Worm (Caenorhabditis elegans) whole organism, young adult: ENCODE measurements around the gene lys-3.
A peak's percentile ranks its signal among the peaks of the same experiment; 100 is the strongest.

Experiments used
- B0019.2 ChIP-seq: fragments of 200-800 bp; sonication (Bioruptor generic); conservative IDR thresholded peaks from 2 replicates; pipeline ENCODE4 v1.3.6; 2022; ENCODE audit warnings: missing genetic modification reagents, missing genetic modification characterization, missing compliant biosample characterization
- B0336.3 ChIP-seq: fragments of 200-800 bp; sonication (Bioruptor generic); IDR thresholded peaks from 2 replicates; pipeline ENCODE4 v1.3.6; 2022; ENCODE audit warnings: missing genetic modification characterization, missing compliant biosample characterization
- D2030.7 ChIP-seq: fragments of 200-800 bp; sonication (Bioruptor generic); IDR thresholded peaks from 2 replicates; pipeline ENCODE4 v1.3.6; 2022; ENCODE audit warnings: missing genetic modification reagents, missing genetic modification characterization, missing compliant biosample characterization
- ZK185.1 ChIP-seq: sonication (generic microtip); optimal IDR thresholded peaks from 2 replicates; lab custom pipeline; 2016; ENCODE audit warnings: mild to moderate bottlenecking, missing genetic modification characterization, missing compliant biosample characterization; ENCODE audit not compliant: poor library complexity, severe bottlenecking
- akir-1 ChIP-seq: fragments of 200-800 bp; sonication (Bioruptor generic); optimal IDR thresholded peaks from 2 replicates; lab custom pipeline; 2018; ENCODE audit warnings: mild to moderate bottlenecking, missing genetic modification characterization, moderate library complexity, missing compliant biosample characterization
- ama-1 ChIP-seq, 3 experiments: fragments of 150-350 bp in 1 of 3; sonication (generic microtip) in 2 of 3; optimal IDR thresholded peaks; 2 replicates each; lab custom pipeline; 2014 to 2018; ENCODE audit warnings: missing biosample characterization in 2 of 3, missing genetic modification characterization in 2 of 3, missing genetic modification reagents in 2 of 3
- aptf-3 ChIP-seq: fragments of 200-800 bp; sonication (Bioruptor generic); IDR thresholded peaks from 2 replicates; pipeline ENCODE4 v1.3.6; 2022; ENCODE audit warnings: missing genetic modification characterization, missing compliant biosample characterization
- bed-1 ChIP-seq: fragments of 200-800 bp; sonication (Bioruptor generic); IDR thresholded peaks from 2 replicates; pipeline ENCODE4 v1.3.6; 2022; ENCODE audit warnings: missing genetic modification reagents, missing genetic modification characterization, missing compliant biosample characterization
- bed-2 ChIP-seq: fragments of 200-800 bp; sonication (Bioruptor generic); IDR thresholded peaks from 2 replicates; pipeline ENCODE4 v1.3.6; 2022; ENCODE audit warnings: missing genetic modification reagents, missing genetic modification characterization, missing compliant biosample characterization
- cebp-1 ChIP-seq, 2 experiments: fragments of 200-800 bp in 1 of 2; sonication (Bioruptor generic) in 1 of 2; sonication (generic microtip) in 1 of 2; IDR thresholded peaks in 1 of 2; optimal IDR thresholded peaks in 1 of 2; 2 replicates each; pipeline versions ENCODE4 v1.3.6 to Lab custom; 2017 to 2022; ENCODE audit warnings: missing compliant biosample characterization in 2 of 2, missing genetic modification characterization in 2 of 2, mild to moderate bottlenecking in 1 of 2, missing genetic modification reagents in 1 of 2, moderate library complexity in 1 of 2
- ceh-27 ChIP-seq: fragments of 200-800 bp; sonication (Bioruptor generic); optimal IDR thresholded peaks from 2 replicates; lab custom pipeline; 2018; ENCODE audit warnings: mild to moderate bottlenecking, missing genetic modification characterization, moderate library complexity, missing compliant biosample characterization
- chd-7 ChIP-seq: sonication (generic microtip); optimal IDR thresholded peaks from 2 replicates; lab custom pipeline; 2016; ENCODE audit warnings: mild to moderate bottlenecking, missing genetic modification characterization, moderate library complexity, missing compliant biosample characterization
- egl-18 ChIP-seq: fragments of 200-800 bp; sonication (Bioruptor generic); IDR thresholded peaks from 2 replicates; pipeline ENCODE4 v1.3.6; 2022; ENCODE audit warnings: missing genetic modification reagents, missing genetic modification characterization, missing compliant biosample characterization
- egl-44 ChIP-seq: fragments of 200-800 bp; sonication (Bioruptor generic); IDR thresholded peaks from 2 replicates; pipeline ENCODE4 v1.3.6; 2022; ENCODE audit warnings: missing genetic modification reagents, missing genetic modification characterization, missing compliant biosample characterization
- ekl-4 ChIP-seq: fragments of 200-800 bp; sonication (Bioruptor generic); IDR thresholded peaks from 2 replicates; pipeline ENCODE4 v1.3.6; 2022; ENCODE audit warnings: missing genetic modification reagents, missing genetic modification characterization, missing compliant biosample characterization
- gei-17 ChIP-seq: fragments of 200-800 bp; sonication (Bioruptor generic); optimal IDR thresholded peaks from 2 replicates; lab custom pipeline; 2018; ENCODE audit warnings: mild to moderate bottlenecking, missing genetic modification characterization, missing compliant biosample characterization
- hlh-26 ChIP-seq: fragments of 200-800 bp; sonication (Bioruptor generic); conservative IDR thresholded peaks from 2 replicates; pipeline ENCODE4 v1.3.6; 2022; ENCODE audit warnings: missing genetic modification reagents, missing genetic modification characterization, missing compliant biosample characterization
- lin-54 ChIP-seq: fragments of 200-800 bp; sonication (Bioruptor generic); optimal IDR thresholded peaks from 2 replicates; lab custom pipeline; 2018; ENCODE audit warnings: mild to moderate bottlenecking, missing genetic modification characterization, missing compliant biosample characterization
- madf-10 ChIP-seq: sonication (generic microtip); optimal IDR thresholded peaks from 2 replicates; lab custom pipeline; 2016; ENCODE audit warnings: mild to moderate bottlenecking, missing genetic modification characterization, missing compliant biosample characterization
- nfya-2 ChIP-seq: fragments of 200-800 bp; sonication (Bioruptor generic); IDR thresholded peaks from 2 replicates; pipeline ENCODE4 v1.3.6; 2022; ENCODE audit warnings: missing genetic modification reagents, missing genetic modification characterization, missing compliant biosample characterization
- nhr-80 ChIP-seq: sonication (generic microtip); optimal IDR thresholded peaks from 2 replicates; lab custom pipeline; 2016; ENCODE audit warnings: missing genetic modification characterization, missing compliant biosample characterization
- rcor-1 ChIP-seq: fragments of 200-800 bp; sonication (Bioruptor generic); IDR thresholded peaks from 2 replicates; pipeline ENCODE4 v1.3.6; 2022; ENCODE audit warnings: missing genetic modification reagents, missing genetic modification characterization, missing compliant biosample characterization
- snpc-4 ChIP-seq, 5 experiments: fragments of 150-350 bp in 1 of 5; sonication (generic microtip) in 4 of 5; optimal IDR thresholded peaks; 2 replicates each; lab custom pipeline; 2014 to 2018; ENCODE audit warnings: missing genetic modification characterization in 5 of 5, missing biosample characterization in 3 of 5, antibody characterized with exemption in 2 of 5, mild to moderate bottlenecking in 2 of 5, missing compliant biosample characterization in 2 of 5, missing genotype in 2 of 5, moderate library complexity in 2 of 5, missing genetic modification reagents in 1 of 5
- unc-62 ChIP-seq: fragments of 150-350 bp; optimal IDR thresholded peaks from 2 replicates; lab custom pipeline; 2014; ENCODE audit warnings: missing biosample characterization, missing genetic modification reagents, missing genetic modification characterization
- zim-3 ChIP-seq: sonication (generic microtip); optimal IDR thresholded peaks from 2 replicates; lab custom pipeline; 2017; ENCODE audit warnings: mild to moderate bottlenecking, missing genetic modification characterization, moderate library complexity, missing compliant biosample characterization

lys-3 gene

DNA sequence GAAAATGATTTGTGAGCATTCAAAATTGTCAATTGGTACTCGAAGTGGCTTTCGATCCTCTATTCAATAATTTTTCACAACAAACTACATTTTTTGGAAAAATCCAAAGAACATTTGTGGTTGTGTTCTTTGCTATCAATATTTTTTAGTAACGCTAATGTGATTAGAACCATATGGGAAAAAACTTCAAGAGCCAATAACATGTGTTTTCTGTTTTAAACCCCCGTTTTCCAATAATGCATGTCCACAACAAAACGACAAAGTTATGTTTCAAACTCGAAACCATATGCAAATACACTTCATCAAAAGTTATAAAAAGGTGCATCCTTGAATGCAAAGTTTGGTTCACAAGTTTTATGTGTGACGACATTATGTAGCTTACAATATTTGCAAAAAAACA lies 2.5 kb upstream of the lys-3 start:
- no peak for TF ChIP-seq cebp-1 (GFP tag; IDR thresholded peaks at IDR 0.05; lab: Robert Waterston, UW)
- TF ChIP-seq cebp-1 (tag; optimal IDR thresholded peaks at IDR 0.05; lab: Kevin White, UChicago): no peak
- no peak for TF ChIP-seq lin-54 (GFP tag; lab: Kevin White, UChicago)
- no peak for TF ChIP-seq aptf-3 (GFP tag; lab: Robert Waterston, UW)
- TF ChIP-seq hlh-26: no peak
- TF ChIP-seq chd-7 (tag; lab: Kevin White, UChicago): no peak
- TF ChIP-seq B0336.3 (GFP tag; lab: Robert Waterston, UW): no peak
- no peak for TF ChIP-seq rcor-1 (GFP tag; lab: Robert Waterston, UW)
- TF ChIP-seq gei-17 (GFP tag; lab: Kevin White, UChicago): no peak
- no peak for TF ChIP-seq egl-44 (GFP tag; lab: Robert Waterston, UW)
- TF ChIP-seq snpc-4 (GFP tag; optimal IDR thresholded peaks at IDR 0.05; lab: Kevin White, UChicago): no peak
- no peak for TF ChIP-seq snpc-4 (tag; optimal IDR thresholded peaks at IDR 0.05; lab: Kevin White, UChicago)
- TF ChIP-seq D2030.7: no peak
- no peak for TF ChIP-seq bed-1 (GFP tag; lab: Robert Waterston, UW)
- TF ChIP-seq, all 124 proteins: peak for 0

- TF ChIP-seq ekl-4 (no peak), unc-62 (GFP tag; lab: Kevin White, UChicago) (peak; percentile 12), ceh-27 (GFP tag; lab: Kevin White, UChicago) (no peak), ama-1 (optimal IDR thresholded peaks at IDR 0.05; lab: Kevin White, UChicago) (no peak), ama-1 (GFP tag; optimal IDR thresholded peaks at IDR 0.05; lab: Kevin White, UChicago) (no peak), nhr-80 (tag; lab: Kevin White, UChicago) (peak; percentile 82), bed-1 (GFP tag; lab: Robert Waterston, UW) (no peak)
These were observed 2.0 kb downstream of the lys-3 start, which contains the start of gene lys-2 for ce11 chrV:10281374-10281773. Gene lys-2, minus strand, starts transcription at chrV:10281474.

DNA sequence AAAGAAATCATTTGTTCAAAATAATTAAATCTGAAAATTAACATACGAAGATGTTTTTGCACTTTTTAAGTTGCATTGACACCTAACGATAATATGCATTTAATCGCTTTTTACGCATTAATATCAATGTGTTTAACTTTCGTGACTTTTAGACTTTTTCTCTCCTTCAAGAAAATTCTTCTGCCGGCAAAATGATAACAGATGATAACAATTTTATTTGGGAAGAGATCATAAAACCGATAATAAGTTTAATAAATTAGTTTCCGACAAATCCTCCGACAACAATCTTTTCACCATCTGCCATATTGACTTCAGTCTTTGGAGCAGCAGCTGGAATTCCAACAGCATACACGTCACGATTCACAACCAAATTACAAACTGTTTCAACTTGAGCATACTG lies 3.2 kb downstream of the lys-3 start:
- TF ChIP-seq madf-10 (no peak), nhr-80 (tag; lab: Kevin White, UChicago) (peak; percentile 43), zim-3 (tag; lab: Kevin White, UChicago) (no peak)

ce11 chrV:10277579-10277978 lies 5.8 kb downstream of the lys-3 start, which contains the start of gene lys-1:
Gene lys-1, plus strand, starts transcription at chrV:10277904.
- TF ChIP-seq bed-2 (GFP tag; lab: Robert Waterston, UW): no peak
- TF ChIP-seq nhr-80 (tag; lab: Kevin White, UChicago): peak; percentile 70
- peak; percentile 13 for TF ChIP-seq ZK185.1 (tag; lab: Kevin White, UChicago)
- TF ChIP-seq, all 124 proteins: peak for 2

DNA sequence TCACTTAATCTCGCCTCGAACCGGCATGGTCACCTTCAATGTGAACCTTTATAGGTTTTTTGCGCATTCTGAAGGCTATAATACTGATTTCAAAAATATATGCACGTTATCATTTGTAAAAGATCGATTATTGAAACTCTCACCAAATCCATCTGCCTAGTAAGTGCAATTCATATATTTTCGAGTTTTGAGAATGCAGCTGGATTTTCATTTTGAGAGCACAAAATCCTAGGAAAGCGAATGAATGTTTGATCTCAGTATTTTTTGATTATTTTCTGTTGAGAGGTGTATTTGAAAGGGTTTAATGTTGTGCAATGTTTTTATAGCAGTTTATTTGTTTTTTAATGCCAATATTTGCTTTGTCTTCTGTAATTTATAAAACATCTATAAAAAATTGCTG lies 7.3 kb downstream of the lys-3 start:
- TF ChIP-seq madf-10: no peak
- no peak for TF ChIP-seq B0019.2 (GFP tag; lab: Robert Waterston, UW)
- no peak for TF ChIP-seq akir-1 (GFP tag; lab: Kevin White, UChicago)

DNA sequence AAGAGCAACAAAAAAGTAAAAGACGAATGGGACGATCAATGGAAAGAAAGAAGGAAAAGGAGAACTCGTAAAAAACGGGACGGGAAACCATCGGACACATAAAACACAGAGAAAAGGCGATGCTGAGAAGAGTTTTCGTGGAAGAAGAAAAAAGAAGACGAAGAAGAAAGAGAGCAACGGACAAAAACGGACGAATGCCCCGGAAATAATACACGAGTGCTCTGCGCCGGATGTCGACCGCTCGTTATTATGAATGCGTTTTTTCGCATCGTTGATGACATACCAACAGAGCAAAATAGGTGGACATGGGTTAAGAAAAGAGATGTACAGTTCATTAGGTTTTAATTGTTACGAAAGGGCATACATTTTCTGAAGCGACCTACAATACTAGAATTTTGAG lies 7.7 kb downstream of the lys-3 start, which contains the start of gene Y22F5A.11:
Gene Y22F5A.11, minus strand, starts transcription at position 28 of the 400 bp plus-strand sequence.
- TF ChIP-seq nfya-2 (GFP tag; lab: Robert Waterston, UW) (no peak), egl-18 (no peak), snpc-4 (GFP tag; optimal IDR thresholded peaks at IDR 0.05; lab: Kevin White, UChicago) (no peak), snpc-4 (tag; optimal IDR thresholded peaks at IDR 0.05; lab: Kevin White, UChicago) (peak in 2 of 4 experiments; percentile 2 to 68), zim-3 (tag; lab: Kevin White, UChicago) (no peak), ama-1 (optimal IDR thresholded peaks at IDR 0.05; lab: Kevin White, UChicago) (no peak), ama-1 (GFP tag; optimal IDR thresholded peaks at IDR 0.05; lab: Kevin White, UChicago) (no peak), D2030.7 (no peak)
